Fruit fly (Drosophila melanogaster) whole organism, prepupa: ENCODE data around the gene CG7920.

Experiments
- CG10631 ChIP-seq: fragments of 200-800 bp; sonication (Bioruptor generic); optimal IDR thresholded peaks from 2 replicates; lab custom pipeline; 2016; ENCODE audit warnings: missing biosample characterization, missing genetic modification characterization
- CG10669 ChIP-seq: fragments of 200-800 bp; sonication (Bioruptor generic); optimal IDR thresholded peaks from 3 replicates; lab custom pipeline; 2018; ENCODE audit warnings: missing biosample characterization, mild to moderate bottlenecking, missing genetic modification characterization, moderate library complexity
- CG11762 ChIP-seq: fragments of 200-800 bp; sonication (Bioruptor generic); optimal IDR thresholded peaks from 3 replicates; lab custom pipeline; 2016; ENCODE audit warnings: missing biosample characterization, missing genetic modification characterization; ENCODE audit not compliant: insufficient read depth
- CG11902 ChIP-seq: fragments of 200-800 bp; sonication (Bioruptor generic); optimal IDR thresholded peaks from 3 replicates; lab custom pipeline; 2016; ENCODE audit warnings: missing biosample characterization, missing genetic modification characterization
- CG1621 ChIP-seq: fragments of 200-800 bp; sonication (Bioruptor generic); optimal IDR thresholded peaks from 3 replicates; lab custom pipeline; 2018; ENCODE audit warnings: missing biosample characterization, mild to moderate bottlenecking, missing genetic modification characterization
- CG16779 ChIP-seq: fragments of 200-800 bp; sonication (Bioruptor generic); optimal IDR thresholded peaks from 3 replicates; lab custom pipeline; 2017; ENCODE audit warnings: missing biosample characterization, mild to moderate bottlenecking, missing genetic modification characterization
- CG34406 ChIP-seq: fragments of 200-800 bp; sonication (Bioruptor generic); optimal IDR thresholded peaks from 3 replicates; lab custom pipeline; 2016; ENCODE audit warnings: missing biosample characterization, missing genetic modification characterization
- CG3919 ChIP-seq: fragments of 200-800 bp; sonication (Bioruptor generic); optimal IDR thresholded peaks from 3 replicates; lab custom pipeline; 2016; ENCODE audit warnings: missing biosample characterization, missing genetic modification characterization
- CG4318 ChIP-seq: fragments of 200-800 bp; sonication (Bioruptor generic); optimal IDR thresholded peaks from 3 replicates; lab custom pipeline; 2017; ENCODE audit warnings: missing biosample characterization, mild to moderate bottlenecking, missing genetic modification characterization
- CG6163 ChIP-seq: fragments of 200-800 bp; sonication (Bioruptor generic); IDR thresholded peaks from 3 replicates; pipeline ENCODE4 v1.3.6; 2022; ENCODE audit warnings: missing biosample characterization, missing genetic modification characterization
- CG6276 ChIP-seq: fragments of 200-800 bp; sonication (Bioruptor generic); optimal IDR thresholded peaks from 2 replicates; lab custom pipeline; 2017; ENCODE audit warnings: missing biosample characterization, mild to moderate bottlenecking, missing genetic modification characterization
- CG6792 ChIP-seq: fragments of 200-800 bp; sonication (Bioruptor generic); optimal IDR thresholded peaks from 3 replicates; lab custom pipeline; 2016; ENCODE audit warnings: missing biosample characterization, missing genetic modification characterization
- CG6854 ChIP-seq: fragments of 200-800 bp; sonication (Bioruptor generic); optimal IDR thresholded peaks from 2 replicates; lab custom pipeline; 2017; ENCODE audit warnings: missing biosample characterization, mild to moderate bottlenecking, missing genetic modification characterization
- CG7368 ChIP-seq: fragments of 200-800 bp; sonication (Bioruptor generic); optimal IDR thresholded peaks from 3 replicates; lab custom pipeline; 2016; ENCODE audit warnings: missing biosample characterization, missing genetic modification characterization
- CG8319 ChIP-seq: fragments of 200-800 bp; sonication (Bioruptor generic); optimal IDR thresholded peaks from 3 replicates; lab custom pipeline; 2016; ENCODE audit warnings: missing biosample characterization, missing genetic modification characterization
- Eip93F ChIP-seq: fragments of 200-800 bp; sonication (Bioruptor generic); optimal IDR thresholded peaks from 2 replicates; lab custom pipeline; 2016; ENCODE audit warnings: missing biosample characterization, mild to moderate bottlenecking, missing genetic modification characterization
- Ets21C ChIP-seq: fragments of 200-800 bp; sonication (Bioruptor generic); optimal IDR thresholded peaks from 3 replicates; lab custom pipeline; 2016; ENCODE audit warnings: missing biosample characterization, missing genetic modification characterization
- Ets96B ChIP-seq: fragments of 200-800 bp; optimal IDR thresholded peaks from 2 replicates; lab custom pipeline; 2019; ENCODE audit warnings: missing biosample characterization, mild to moderate bottlenecking, missing genetic modification characterization, moderate library complexity
- Gug ChIP-seq: fragments of 200-800 bp; sonication (Bioruptor generic); IDR thresholded peaks from 2 replicates; pipeline ENCODE4 v1.3.6; 2022; ENCODE audit warnings: missing biosample characterization, missing genetic modification characterization
- Hr4 ChIP-seq: fragments of 200-800 bp; sonication (Bioruptor generic); optimal IDR thresholded peaks from 3 replicates; lab custom pipeline; 2016; ENCODE audit warnings: missing biosample characterization, missing genetic modification characterization
- Met ChIP-seq: fragments of 200-800 bp; sonication (Bioruptor generic); optimal IDR thresholded peaks from 3 replicates; lab custom pipeline; 2016; ENCODE audit warnings: missing biosample characterization, missing genetic modification characterization
- Smox ChIP-seq: fragments of 200-800 bp; sonication (Bioruptor generic); optimal IDR thresholded peaks from 3 replicates; lab custom pipeline; 2016; ENCODE audit warnings: missing biosample characterization, missing genetic modification characterization
- Sox14 ChIP-seq: fragments of 200-800 bp; sonication (Bioruptor generic); optimal IDR thresholded peaks from 3 replicates; lab custom pipeline; 2016; ENCODE audit warnings: missing biosample characterization, missing genetic modification characterization
- achi ChIP-seq: fragments of 200-800 bp; sonication (Bioruptor generic); optimal IDR thresholded peaks from 3 replicates; lab custom pipeline; 2016; ENCODE audit warnings: missing biosample characterization, missing genetic modification characterization
- acj6 ChIP-seq: fragments of 200-800 bp; sonication (Bioruptor generic); optimal IDR thresholded peaks from 3 replicates; lab custom pipeline; 2016; ENCODE audit warnings: missing biosample characterization, missing genetic modification characterization
- cyc ChIP-seq: fragments of 200-800 bp; sonication (Bioruptor generic); optimal IDR thresholded peaks from 3 replicates; lab custom pipeline; 2016; ENCODE audit warnings: missing biosample characterization, missing genetic modification characterization
- dac ChIP-seq: fragments of 200-800 bp; sonication (Bioruptor generic); optimal IDR thresholded peaks from 2 replicates; lab custom pipeline; 2017; ENCODE audit warnings: missing biosample characterization, mild to moderate bottlenecking, missing genetic modification characterization
- dsx ChIP-seq: fragments of 200-800 bp; optimal IDR thresholded peaks from 3 replicates; lab custom pipeline; 2019; ENCODE audit warnings: missing biosample characterization, mild to moderate bottlenecking, missing genetic modification characterization, moderate library complexity; ENCODE audit not compliant: poor library complexity, severe bottlenecking
- esn ChIP-seq: fragments of 200-800 bp; sonication (Bioruptor generic); optimal IDR thresholded peaks from 2 replicates; lab custom pipeline; 2016; ENCODE audit warnings: missing biosample characterization, mild to moderate bottlenecking, missing genetic modification characterization, moderate library complexity
- fd59A ChIP-seq: fragments of 200-800 bp; sonication (Bioruptor generic); optimal IDR thresholded peaks from 2 replicates; lab custom pipeline; 2017; ENCODE audit warnings: missing biosample characterization, mild to moderate bottlenecking, missing genetic modification characterization, missing genetic modification reagents
- fd85E ChIP-seq: fragments of 200-800 bp; sonication (Bioruptor generic); optimal IDR thresholded peaks from 3 replicates; lab custom pipeline; 2016; ENCODE audit warnings: missing biosample characterization, missing genetic modification characterization
- fkh ChIP-seq: fragments of 200-800 bp; sonication (Bioruptor generic); optimal IDR thresholded peaks from 3 replicates; lab custom pipeline; 2017; ENCODE audit warnings: missing biosample characterization, mild to moderate bottlenecking, missing genetic modification characterization, moderate library complexity
- lz ChIP-seq: fragments of 200-800 bp; sonication (Bioruptor generic); optimal IDR thresholded peaks from 3 replicates; lab custom pipeline; 2016; ENCODE audit warnings: missing biosample characterization, missing genetic modification characterization
- pdm3 ChIP-seq: fragments of 200-800 bp; sonication (Bioruptor generic); optimal IDR thresholded peaks from 3 replicates; lab custom pipeline; 2016; ENCODE audit warnings: missing biosample characterization, missing genetic modification characterization
- svp ChIP-seq: fragments of 200-800 bp; sonication (Bioruptor generic); peaks from one replicate; lab custom pipeline; 2016; ENCODE audit warnings: missing biosample characterization, missing genetic modification characterization
- topi ChIP-seq: fragments of 200-800 bp; sonication (Bioruptor generic); optimal IDR thresholded peaks from 3 replicates; lab custom pipeline; 2016; ENCODE audit warnings: missing biosample characterization, missing genetic modification characterization
- vri ChIP-seq: fragments of 200-800 bp; sonication (Bioruptor generic); optimal IDR thresholded peaks from 3 replicates; lab custom pipeline; 2016; ENCODE audit warnings: missing biosample characterization, mild to moderate bottlenecking, missing genetic modification characterization

The CG7920 gene

dm6 chr3R:30036609-30037008, 21.5 kb upstream of the CG7920 start, which contains the start of gene ZIPIC:
Gene ZIPIC (minus strand): TSS chr3R:30036870.
- TF ChIP-seq cyc (no peak), CG6276 (GFP tag; lab: Kevin White, UChicago) (no peak), dac (GFP tag; lab: Kevin White, UChicago) (no peak), CG10631 (GFP tag; lab: Kevin White, UChicago) (no peak), pdm3 (GFP tag; lab: Kevin White, UChicago) (no peak), esn (GFP tag; lab: Kevin White, UChicago) (no peak), fd59A (GFP tag; lab: Kevin White, UChicago) (no peak), CG6163 (GFP tag; lab: Robert Waterston, UW) (no peak), CG7368 (no peak), vri (GFP tag; lab: Kevin White, UChicago) (no peak), fd85E (GFP tag; lab: Kevin White, UChicago) (no peak)

- TF ChIP-seq Met (GFP tag; lab: Kevin White, UChicago), result no peak
- TF ChIP-seq vri (GFP tag; lab: Kevin White, UChicago), result no peak
These were observed 17.2 kb upstream of the CG7920 start for dm6 chr3R:30032281-30032680.

dm6 chr3R:30030061-30030460, 15.0 kb upstream of the CG7920 start:
- TF ChIP-seq CG7368 (no peak), CG11762 (GFP tag; lab: Kevin White, UChicago) (no peak), Gug (no peak), Hr4 (GFP tag; lab: Kevin White, UChicago) (no peak), dsx (GFP tag; lab: Kevin White, UChicago) (no peak), fd59A (GFP tag; lab: Kevin White, UChicago) (no peak), CG11902 (GFP tag; lab: Kevin White, UChicago) (no peak), achi (no peak), acj6 (no peak), Smox (no peak), CG8319 (GFP tag; lab: Kevin White, UChicago) (no peak), lz (GFP tag; lab: Kevin White, UChicago) (no peak), dac (GFP tag; lab: Kevin White, UChicago) (no peak), CG6792 (GFP tag; lab: Kevin White, UChicago) (no peak), Met (GFP tag; lab: Kevin White, UChicago) (no peak), CG4318 (GFP tag; lab: Kevin White, UChicago) (no peak), CG1621 (tag; lab: Kevin White, UChicago) (no peak), topi (GFP tag; lab: Kevin White, UChicago) (no peak), CG10669 (GFP tag; lab: Kevin White, UChicago) (no peak)

- TF ChIP-seq Eip93F, result no peak
- TF ChIP-seq Ets21C (GFP tag; lab: Kevin White, UChicago), result no peak
- TF ChIP-seq CG8319 (GFP tag; lab: Kevin White, UChicago), result no peak
- TF ChIP-seq dsx (GFP tag; lab: Kevin White, UChicago), result no peak
- no peak for TF ChIP-seq CG6854 (GFP tag; lab: Kevin White, UChicago)
- no peak for TF ChIP-seq CG3919 (GFP tag; lab: Kevin White, UChicago)
- no peak for TF ChIP-seq fkh (GFP tag; lab: Kevin White, UChicago)
- no peak for TF ChIP-seq Hr4 (GFP tag; lab: Kevin White, UChicago)
- no peak for TF ChIP-seq CG34406 (GFP tag; lab: Kevin White, UChicago)
- TF ChIP-seq svp, result no peak
- TF ChIP-seq CG16779, result no peak
- no peak for TF ChIP-seq Ets96B (tag; lab: Kevin White, UChicago)
- no peak for TF ChIP-seq Sox14
These were observed 8.4 kb upstream of the CG7920 start for dm6 chr3R:30023445-30023844.
